Worm (Caenorhabditis elegans) whole organism, L2 larva: ENCODE measurements around the gene cnc-11.

Source experiments
- C34F6.9 ChIP-seq: fragments of 150-350 bp; optimal IDR thresholded peaks from 2 replicates; lab custom pipeline; 2014; ENCODE audit warnings: missing biosample characterization, missing genetic modification characterization
- F13H6.1 ChIP-seq: sonication (generic microtip); optimal IDR thresholded peaks from 2 replicates; lab custom pipeline; 2016; ENCODE audit warnings: missing genetic modification characterization, missing compliant biosample characterization
- R02D3.7 ChIP-seq: fragments of 150-350 bp; optimal IDR thresholded peaks from 2 replicates; lab custom pipeline; 2014; ENCODE audit warnings: missing biosample characterization, missing genetic modification characterization
- Y55F3AM.14 ChIP-seq: fragments of 200-800 bp; sonication (Bioruptor generic); optimal IDR thresholded peaks from 2 replicates; lab custom pipeline; 2018; ENCODE audit warnings: mild to moderate bottlenecking, missing genetic modification characterization, missing compliant biosample characterization
- alr-1 ChIP-seq: fragments of 150-350 bp; optimal IDR thresholded peaks from 2 replicates; lab custom pipeline; 2014; ENCODE audit warnings: missing biosample characterization, missing genetic modification characterization
- ama-1 ChIP-seq: fragments of 150-350 bp; optimal IDR thresholded peaks from 2 replicates; lab custom pipeline; 2018; ENCODE audit warnings: inconsistent platforms
- blmp-1 ChIP-seq: sonication (generic microtip); optimal IDR thresholded peaks from 2 replicates; lab custom pipeline; 2017; ENCODE audit warnings: missing genetic modification characterization, mild to moderate bottlenecking, missing compliant biosample characterization, antibody characterized with exemption, moderate library complexity; ENCODE audit not compliant: insufficient read depth
- ceh-82 ChIP-seq: fragments of 150-350 bp; optimal IDR thresholded peaks from 2 replicates; lab custom pipeline; 2014; ENCODE audit warnings: missing biosample characterization, missing genetic modification characterization
- crh-2 ChIP-seq: sonication (generic microtip); optimal IDR thresholded peaks from 2 replicates; lab custom pipeline; 2017; ENCODE audit warnings: missing biosample characterization, missing genetic modification characterization
- dmd-4 ChIP-seq: sonication (generic microtip); optimal IDR thresholded peaks from 2 replicates; lab custom pipeline; 2017; ENCODE audit warnings: missing biosample characterization, missing genetic modification characterization
- elt-1 ChIP-seq: fragments of 150-350 bp; optimal IDR thresholded peaks from 2 replicates; lab custom pipeline; 2014; ENCODE audit warnings: missing biosample characterization, missing genetic modification characterization
- elt-3 ChIP-seq: sonication (generic microtip); optimal IDR thresholded peaks from 2 replicates; lab custom pipeline; 2017; ENCODE audit warnings: missing biosample characterization, missing genetic modification characterization
- fos-1 ChIP-seq: fragments of 150-350 bp; optimal IDR thresholded peaks from 2 replicates; lab custom pipeline; 2014; ENCODE audit warnings: missing biosample characterization, missing genetic modification characterization
- lin-11 ChIP-seq: fragments of 150-350 bp; sonication (generic microtip); optimal IDR thresholded peaks from 2 replicates; lab custom pipeline; 2014; ENCODE audit warnings: missing biosample characterization, missing genetic modification characterization, inconsistent platforms, mixed read lengths
- lin-39 ChIP-seq: fragments of 150-350 bp; optimal IDR thresholded peaks from 2 replicates; lab custom pipeline; 2014; ENCODE audit warnings: missing biosample characterization, missing genetic modification reagents, missing genetic modification characterization
- mab-5 ChIP-seq: fragments of 150-350 bp; optimal IDR thresholded peaks from 2 replicates; lab custom pipeline; 2014; ENCODE audit warnings: missing biosample characterization, missing genetic modification characterization
- mbf-1 ChIP-seq: sonication (generic microtip); optimal IDR thresholded peaks from 2 replicates; lab custom pipeline; 2017; ENCODE audit warnings: missing biosample characterization, missing genetic modification characterization
- mdl-1 ChIP-seq, 2 experiments: fragments of 150-350 bp in 1 of 2; sonication (generic microtip) in 1 of 2; optimal IDR thresholded peaks; 2 replicates each; lab custom pipeline; 2017; ENCODE audit warnings: missing biosample characterization in 2 of 2, missing genetic modification characterization in 2 of 2
- nhr-10 ChIP-seq: sonication (generic microtip); optimal IDR thresholded peaks from 2 replicates; lab custom pipeline; 2017; ENCODE audit warnings: missing biosample characterization, missing genetic modification characterization
- nhr-11 ChIP-seq: fragments of 150-350 bp; optimal IDR thresholded peaks from 2 replicates; lab custom pipeline; 2014; ENCODE audit warnings: missing biosample characterization, missing genetic modification characterization
- nhr-12 ChIP-seq: fragments of 150-350 bp; optimal IDR thresholded peaks from 2 replicates; lab custom pipeline; 2014; ENCODE audit warnings: missing biosample characterization, missing genetic modification characterization
- nhr-129 ChIP-seq: fragments of 150-350 bp; optimal IDR thresholded peaks from 2 replicates; lab custom pipeline; 2014; ENCODE audit warnings: missing biosample characterization, missing genetic modification characterization
- nhr-21 ChIP-seq: fragments of 150-350 bp; optimal IDR thresholded peaks from 2 replicates; lab custom pipeline; 2014; ENCODE audit warnings: missing biosample characterization, missing genetic modification characterization
- nhr-237 ChIP-seq: fragments of 150-350 bp; optimal IDR thresholded peaks from 2 replicates; lab custom pipeline; 2014; ENCODE audit warnings: missing biosample characterization, missing genetic modification characterization
- nhr-77 ChIP-seq: fragments of 150-350 bp; optimal IDR thresholded peaks from 2 replicates; lab custom pipeline; 2014; ENCODE audit warnings: missing biosample characterization, missing genetic modification characterization
- peb-1 ChIP-seq: fragments of 150-350 bp; optimal IDR thresholded peaks from 2 replicates; lab custom pipeline; 2014; ENCODE audit warnings: missing biosample characterization, missing genetic modification characterization
- sem-4 ChIP-seq: fragments of 150-350 bp; optimal IDR thresholded peaks from 2 replicates; lab custom pipeline; 2014; ENCODE audit warnings: missing biosample characterization, missing genetic modification reagents, missing genetic modification characterization
- sma-3 ChIP-seq: sonication (generic microtip); optimal IDR thresholded peaks from 2 replicates; lab custom pipeline; 2016; ENCODE audit warnings: missing genetic modification reagents, missing genetic modification characterization, missing compliant biosample characterization
- sma-9 ChIP-seq, 2 experiments: fragments of 150-350 bp in 1 of 2; sonication (generic microtip) in 1 of 2; optimal IDR thresholded peaks; 2 replicates each; lab custom pipeline; 2014 to 2016; ENCODE audit warnings: missing genetic modification characterization in 2 of 2, mild to moderate bottlenecking in 1 of 2, missing biosample characterization in 1 of 2, missing compliant biosample characterization in 1 of 2, missing genetic modification reagents in 1 of 2, moderate library complexity in 1 of 2
- unc-39 ChIP-seq: fragments of 150-350 bp; optimal IDR thresholded peaks from 2 replicates; lab custom pipeline; 2014; ENCODE audit warnings: missing biosample characterization, missing genetic modification characterization
- unc-62 ChIP-seq: fragments of 150-350 bp; optimal IDR thresholded peaks from 2 replicates; lab custom pipeline; 2014; ENCODE audit warnings: missing biosample characterization, missing genetic modification reagents, missing genetic modification characterization
- zag-1 ChIP-seq: fragments of 150-350 bp; optimal IDR thresholded peaks from 2 replicates; lab custom pipeline; 2014; ENCODE audit warnings: missing biosample characterization, missing genetic modification characterization
- ztf-1 ChIP-seq: fragments of 200-800 bp; sonication (Bioruptor generic); conservative IDR thresholded peaks from 2 replicates; pipeline ENCODE4 v1.3.6; 2022; ENCODE audit warnings: missing genetic modification characterization, missing compliant biosample characterization
- ztf-11 ChIP-seq: sonication (generic microtip); optimal IDR thresholded peaks from 2 replicates; lab custom pipeline; 2017; ENCODE audit warnings: missing biosample characterization, missing genetic modification characterization

The cnc-11 gene

ce11 chrV:1476284-1476792 is 34.2 kb downstream of the cnc-11 start:
- TF ChIP-seq Y55F3AM.14 (GFP tag; lab: Kevin White, UChicago) (no peak), lin-39 (tag; lab: Kevin White, UChicago) (no peak)

ce11 chrV:1476841-1477240 is 34.7 kb downstream of the cnc-11 start:
- TF ChIP-seq sem-4 (tag; lab: Kevin White, UChicago) (no peak), C34F6.9 (no peak), elt-3 (tag; lab: Kevin White, UChicago) (no peak), R02D3.7 (tag; lab: Kevin White, UChicago) (no peak), dmd-4 (tag; lab: Kevin White, UChicago) (no peak), ama-1 (lab: Kevin White, UChicago) (no peak), alr-1 (tag; lab: Kevin White, UChicago) (no peak), crh-2 (no peak), peb-1 (tag; lab: Kevin White, UChicago) (no peak), F13H6.1 (tag; lab: Kevin White, UChicago) (no peak), sma-9 (GFP tag; optimal IDR thresholded peaks at IDR 0.05; lab: Kevin White, UChicago) (no peak), sma-9 (tag; optimal IDR thresholded peaks at IDR 0.05; lab: Kevin White, UChicago) (no peak)

ce11 chrV:1480841-1481240 is 38.7 kb downstream of the cnc-11 start:
- no peak for TF ChIP-seq elt-3 (tag; lab: Kevin White, UChicago)
- TF ChIP-seq F13H6.1 (tag; lab: Kevin White, UChicago): peak; percentile 58
- peak; percentile 6 for TF ChIP-seq sma-9 (GFP tag; optimal IDR thresholded peaks at IDR 0.05; lab: Kevin White, UChicago)
- TF ChIP-seq sma-9 (tag; optimal IDR thresholded peaks at IDR 0.05; lab: Kevin White, UChicago): no peak
- no peak for TF ChIP-seq nhr-237 (tag; lab: Kevin White, UChicago)
- peak; percentile 58 for TF ChIP-seq nhr-129 (tag; lab: Kevin White, UChicago)

ce11 chrV:1481742-1482141 is 39.6 kb downstream of the cnc-11 start, which contains the start of gene C38C3.4:
Gene C38C3.4 (plus strand): TSS chrV:1482042.
- TF ChIP-seq ztf-11 (tag; lab: Kevin White, UChicago) (no peak), mab-5 (tag; lab: Kevin White, UChicago) (no peak), nhr-11 (tag; lab: Kevin White, UChicago) (no peak), mbf-1 (no peak), blmp-1 (no peak), nhr-129 (tag; lab: Kevin White, UChicago) (no peak), sma-9 (GFP tag; optimal IDR thresholded peaks at IDR 0.05; lab: Kevin White, UChicago) (no peak), sma-9 (tag; optimal IDR thresholded peaks at IDR 0.05; lab: Kevin White, UChicago) (no peak), lin-11 (tag; lab: Kevin White, UChicago) (no peak), R02D3.7 (tag; lab: Kevin White, UChicago) (no peak), sma-3 (GFP tag; lab: Kevin White, UChicago) (no peak), nhr-10 (tag; lab: Kevin White, UChicago) (no peak), unc-62 (GFP tag; lab: Kevin White, UChicago) (no peak), nhr-12 (tag; lab: Kevin White, UChicago) (no peak), F13H6.1 (tag; lab: Kevin White, UChicago) (no peak), unc-39 (tag; lab: Kevin White, UChicago) (no peak), ceh-82 (tag; lab: Kevin White, UChicago) (no peak)
- TF ChIP-seq, all 48 proteins: peak for 0

- TF ChIP-seq lin-11 (tag; lab: Kevin White, UChicago) (no peak), sma-9 (GFP tag; optimal IDR thresholded peaks at IDR 0.05; lab: Kevin White, UChicago) (peak; percentile 28), sma-9 (tag; optimal IDR thresholded peaks at IDR 0.05; lab: Kevin White, UChicago) (no peak)
Observed at ce11 chrV:1486031-1486430, 43.9 kb downstream of the cnc-11 start.

ce11 chrV:1487262-1487661 is 45.1 kb downstream of the cnc-11 start:
- TF ChIP-seq nhr-77: no peak
- TF ChIP-seq sma-9 (GFP tag; optimal IDR thresholded peaks at IDR 0.05; lab: Kevin White, UChicago): no peak
- no peak for TF ChIP-seq sma-9 (tag; optimal IDR thresholded peaks at IDR 0.05; lab: Kevin White, UChicago)
- no peak for TF ChIP-seq mdl-1 (tag; optimal IDR thresholded peaks at IDR 0.05; lab: Kevin White, UChicago)
- no peak for TF ChIP-seq mab-5 (tag; lab: Kevin White, UChicago)
- no peak for TF ChIP-seq fos-1 (tag; lab: Kevin White, UChicago)
- TF ChIP-seq dmd-4 (tag; lab: Kevin White, UChicago): no peak
- TF ChIP-seq nhr-11 (tag; lab: Kevin White, UChicago): no peak
- no peak for TF ChIP-seq elt-1
- TF ChIP-seq zag-1 (tag; lab: Kevin White, UChicago): no peak
- TF ChIP-seq nhr-21: no peak
- TF ChIP-seq ztf-1 (GFP tag; lab: Robert Waterston, UW): no peak
